Fruit fly (Drosophila melanogaster): ENCODE measurements around the gene CG15330.

Gene CG15330

dm6 chrX:7937588-7938481 lies 18.0 kb upstream of the CG15330 start:
- TF ChIP-seq noc (tag; optimal IDR thresholded peaks at IDR 0.05) = peak; percentile 28

dm6 chrX:7938482-7938804 lies 17.4 kb upstream of the CG15330 start:
- no peak for TF ChIP-seq noc (tag; optimal IDR thresholded peaks at IDR 0.05)

- no peak for TF ChIP-seq noc (tag; optimal IDR thresholded peaks at IDR 0.05)
These were observed 11.6 kb upstream of the CG15330 start for dm6 chrX:7944151-7944713.

dm6 chrX:7944772-7945722 lies 10.8 kb upstream of the CG15330 start:
- TF ChIP-seq noc (tag; optimal IDR thresholded peaks at IDR 0.05) = peak; percentile 38

- no peak for TF ChIP-seq noc (tag; optimal IDR thresholded peaks at IDR 0.05)
These were observed 9.0 kb upstream of the CG15330 start, which contains the start of gene orion for dm6 chrX:7946858-7947313. orion (minus strand) TSS chrX:7946908.

dm6 chrX:7959025-7959424 lies 3.2 kb downstream of the CG15330 start:
- TF ChIP-seq noc (tag; optimal IDR thresholded peaks at IDR 0.05) = no peak

dm6 chrX:7959512-7959911 lies 3.6 kb downstream of the CG15330 start:
- no peak for TF ChIP-seq noc (tag; optimal IDR thresholded peaks at IDR 0.05)

dm6 chrX:7960988-7961387 lies 5.1 kb downstream of the CG15330 start:
- TF ChIP-seq noc (tag; optimal IDR thresholded peaks at IDR 0.05) = no peak

- TF ChIP-seq noc (tag; optimal IDR thresholded peaks at IDR 0.05) = no peak
These were observed 7.9 kb downstream of the CG15330 start, which contains the start of gene sn for dm6 chrX:7963724-7964123. sn (plus strand) TSS chrX:7964024.

dm6 chrX:7965761-7966555 lies 10.1 kb downstream of the CG15330 start:
- TF ChIP-seq noc (tag; optimal IDR thresholded peaks at IDR 0.05) = no peak

- no peak for TF ChIP-seq noc (tag; optimal IDR thresholded peaks at IDR 0.05)
These were observed 11.4 kb downstream of the CG15330 start for dm6 chrX:7967052-7967847.

dm6 chrX:7967848-7968143 lies 11.9 kb downstream of the CG15330 start:
- TF ChIP-seq noc (tag; optimal IDR thresholded peaks at IDR 0.05) = no peak

dm6 chrX:7968215-7968799 lies 12.4 kb downstream of the CG15330 start, which contains the start of gene sws:
sws (minus strand) TSS chrX:7968236.
- peak; percentile 20 for TF ChIP-seq noc (tag; optimal IDR thresholded peaks at IDR 0.05)

dm6 chrX:7969188-7969829 lies 13.4 kb downstream of the CG15330 start:
- TF ChIP-seq noc (tag; optimal IDR thresholded peaks at IDR 0.05) = no peak

All from whole organism, larva.